Fruit fly (Drosophila melanogaster): Measurements from ENCODE around the gene mei-41.
A peak's percentile ranks its signal among the peaks of the same experiment; 100 is the strongest.

The mei-41 gene

DNA sequence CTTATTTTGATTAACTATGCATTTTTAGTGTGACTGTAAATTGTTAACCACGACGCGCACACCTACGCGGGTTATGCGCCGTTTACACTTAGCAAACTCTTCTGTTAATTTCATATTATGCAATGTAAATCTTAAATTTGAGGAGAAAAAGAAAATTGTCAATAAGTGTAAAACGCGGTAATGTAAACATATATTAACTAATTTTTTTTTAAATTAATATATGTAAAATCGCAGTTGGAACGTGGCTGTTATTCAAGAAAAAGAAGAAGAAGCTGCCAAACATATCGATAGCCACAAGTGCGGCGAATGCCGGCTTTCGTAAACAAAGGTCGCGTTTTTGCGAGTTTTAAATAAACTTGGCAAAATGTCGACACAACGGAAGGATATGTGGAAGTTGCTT lies at the start of gene mei-41, which contains the start of gene TH1 (continued):
- TF ChIP-seq tap (tag; optimal IDR thresholded peaks at IDR 0.05) (no peak), CG15073 (GFP tag; optimal IDR thresholded peaks at IDR 0.05) (peak; percentile 52), dan (GFP tag; IDR thresholded peaks at IDR 0.05) (peak; percentile 75; the same call in 1 of the 2 replicates), zen2 (GFP tag; IDR thresholded peaks at IDR 0.05; ENCODE audit: partially characterized antibody) (no peak), CG18619 (GFP tag; optimal IDR thresholded peaks at IDR 0.05) (peak; percentile 83), fd3F (GFP tag; optimal IDR thresholded peaks at IDR 0.05) (peak; percentile 87), Ets65A (GFP tag) (peak; percentile 95), CG16779 (GFP tag; IDR thresholded peaks at IDR 0.05) (peak; percentile 65; the same call in 1 of the 2 replicates), Dref (GFP tag; IDR thresholded peaks at IDR 0.05) (peak; percentile 70), CG2889 (GFP tag; IDR thresholded peaks at IDR 0.05) (peak; percentile 91), Camta (GFP tag; optimal IDR thresholded peaks at IDR 0.05) (peak; percentile 41), CG15696 (tag; optimal IDR thresholded peaks at IDR 0.05) (peak; percentile 93), crol (GFP tag; IDR thresholded peaks at IDR 0.05) (peak; percentile 41; the same call in 1 of the 2 replicates), CG12071 (GFP tag; optimal IDR thresholded peaks at IDR 0.05) (no peak), unpg (GFP tag; optimal IDR thresholded peaks at IDR 0.05) (no peak), NfI (GFP tag; optimal IDR thresholded peaks at IDR 0.05) (peak; percentile 85), grau (tag; optimal IDR thresholded peaks at IDR 0.05) (peak; percentile 90), CG17328 (GFP tag; IDR thresholded peaks at IDR 0.05) (peak; percentile 95), CG6254 (GFP tag; optimal IDR thresholded peaks at IDR 0.05) (no peak), peb (GFP tag; IDR thresholded peaks at IDR 0.05) (peak; percentile 94), CG10979 (tag; optimal IDR thresholded peaks at IDR 0.05) (peak; percentile 87), zfh2 (GFP tag; optimal IDR thresholded peaks at IDR 0.05) (peak; percentile 60), Usf (GFP tag; optimal IDR thresholded peaks at IDR 0.05) (peak; percentile 86), Abd-B (GFP tag; optimal IDR thresholded peaks at IDR 0.05) (peak; percentile 95), pho (GFP tag; optimal IDR thresholded peaks at IDR 0.05) (peak; percentile 58), MESR4 (GFP tag; optimal IDR thresholded peaks at IDR 0.05) (no peak), CG15601 (tag; optimal IDR thresholded peaks at IDR 0.05) (peak; percentile 85)

DNA sequence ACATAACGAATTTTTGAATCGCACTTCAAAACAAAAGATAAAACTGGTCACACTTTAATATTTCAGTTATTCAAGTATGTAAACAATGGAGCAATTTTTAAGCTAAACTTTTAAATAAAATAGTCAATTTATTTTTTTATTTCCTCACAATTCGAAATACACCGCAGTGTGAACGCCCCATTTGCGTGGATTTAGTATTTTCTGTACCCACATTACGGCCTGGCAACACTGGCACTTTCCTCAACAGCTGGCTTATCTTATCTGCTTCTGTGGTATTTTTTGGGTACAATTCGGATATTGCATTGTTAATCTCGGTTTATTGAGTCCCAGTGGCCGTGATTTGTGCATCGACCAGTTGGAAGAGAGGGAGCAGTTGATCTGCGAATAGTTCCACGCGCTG lies 41.4 kb upstream of the mei-41 start, which contains the start of gene sl:
TSS of gene sl (plus strand) at position 254 of the 400 bp plus-strand sequence.
- TF ChIP-seq Eip74EF (GFP tag; optimal IDR thresholded peaks at IDR 0.05) (peak in 1 of 2 experiments; percentile 59), hbn (GFP tag; IDR thresholded peaks at IDR 0.05; ENCODE audit: partially characterized antibody) (peak; percentile 49; the same call in 1 of the 2 replicates), CG14050 (GFP tag; IDR thresholded peaks at IDR 0.05) (no peak), sisA (GFP tag; IDR thresholded peaks at IDR 0.05) (no peak), Rfx (GFP tag; IDR thresholded peaks at IDR 0.05) (peak; percentile 58), MBD-R2 (GFP tag; IDR thresholded peaks at IDR 0.05) (peak; percentile 81), CG15514 (GFP tag; optimal IDR thresholded peaks at IDR 0.05) (peak; percentile 69), CG17385 (GFP tag; optimal IDR thresholded peaks at IDR 0.05) (no peak), Ets65A (GFP tag) (peak; percentile 46), CG13287 (GFP tag; IDR thresholded peaks at IDR 0.05; ENCODE audit: partially characterized antibody) (peak; percentile 66), bab2 (GFP tag; optimal IDR thresholded peaks at IDR 0.05) (peak; percentile 41), Dref (GFP tag; IDR thresholded peaks at IDR 0.05) (0 out of 2 replicates have a peak, but pooled peaks have one; percentile 37), ATbp (GFP tag; optimal IDR thresholded peaks at IDR 0.05) (no peak), kay (GFP tag; optimal IDR thresholded peaks at IDR 0.05) (no peak), CG6813 (GFP tag; optimal IDR thresholded peaks at IDR 0.05) (no peak), Dp (GFP tag; optimal IDR thresholded peaks at IDR 0.05) (peak; percentile 7), CG17328 (GFP tag; IDR thresholded peaks at IDR 0.05) (0 out of 2 replicates have a peak, but pooled peaks have one; percentile 19), mam (GFP tag; optimal IDR thresholded peaks at IDR 0.05) (peak; percentile 37), sens (GFP tag) (peak; percentile 85), inv (GFP tag; IDR thresholded peaks at IDR 0.05; ENCODE audit: partially characterized antibody) (no peak), Dad (GFP tag; optimal IDR thresholded peaks at IDR 0.05) (peak; percentile 18), grn (GFP tag; optimal IDR thresholded peaks at IDR 0.05) (peak; percentile 55), nmo (GFP tag; optimal IDR thresholded peaks at IDR 0.05) (peak; percentile 22), Sry-δ (GFP tag; optimal IDR thresholded peaks at IDR 0.05) (peak; percentile 22), gce (GFP tag; IDR thresholded peaks at IDR 0.05) (no peak), btn (GFP tag; optimal IDR thresholded peaks at IDR 0.05) (no peak)

All from whole organism, embryonic.